Worm (Caenorhabditis elegans) whole organism, L4 larva: Measurements from ENCODE around the gene srxa-11.
A peak's percentile ranks its signal among the peaks of the same experiment; 100 is the strongest.

Experiments used
- D1046.2 ChIP-seq: fragments of 200-800 bp; sonication (Bioruptor generic); IDR thresholded peaks from 2 replicates; pipeline ENCODE4 v1.3.6; 2022; ENCODE audit warnings: missing genetic modification characterization, missing compliant biosample characterization
- F10B5.3 ChIP-seq: sonication (generic microtip); optimal IDR thresholded peaks from 2 replicates; lab custom pipeline; 2016; ENCODE audit warnings: mild to moderate bottlenecking, missing genetic modification characterization, missing compliant biosample characterization
- F37D6.2 ChIP-seq: sonication (generic microtip); optimal IDR thresholded peaks from 2 replicates; lab custom pipeline; 2016; ENCODE audit warnings: mild to moderate bottlenecking, missing genetic modification characterization, missing compliant biosample characterization
- F44E2.7 ChIP-seq: fragments of 200-800 bp; sonication (Bioruptor generic); IDR thresholded peaks from 2 replicates; pipeline ENCODE4 v2.1.2; 2022; ENCODE audit warnings: missing genetic modification characterization, missing compliant biosample characterization
- R02D3.7 ChIP-seq: fragments of 150-350 bp; sonication (generic microtip); optimal IDR thresholded peaks from 3 replicates; lab custom pipeline; 2014; ENCODE audit warnings: missing biosample characterization, missing genetic modification characterization
- T26A8.4 ChIP-seq: fragments of 200-800 bp; sonication (Bioruptor generic); IDR thresholded peaks from 2 replicates; pipeline ENCODE4 v1.3.6; 2022; ENCODE audit warnings: missing genetic modification characterization, missing compliant biosample characterization
- Y105C5A.15 ChIP-seq: fragments of 200-800 bp; sonication (Bioruptor generic); IDR thresholded peaks from 2 replicates; pipeline ENCODE4 v1.3.6; 2022; ENCODE audit warnings: missing genetic modification characterization, missing compliant biosample characterization
- Y48G9A.11 ChIP-seq: fragments of 200-800 bp; sonication (Bioruptor generic); IDR thresholded peaks from 2 replicates; pipeline ENCODE4 v1.3.6; 2022; ENCODE audit warnings: missing genetic modification reagents, missing genetic modification characterization, missing compliant biosample characterization
- Y5F2A.4 ChIP-seq: fragments of 200-800 bp; sonication (Bioruptor generic); optimal IDR thresholded peaks from 2 replicates; lab custom pipeline; 2018; ENCODE audit warnings: mild to moderate bottlenecking, missing genetic modification characterization, missing compliant biosample characterization
- aha-1 ChIP-seq: fragments of 150-350 bp; peaks from one replicate; lab custom pipeline; 2014; ENCODE audit warnings: missing biosample characterization, missing genetic modification characterization
- ama-1 ChIP-seq: fragments of 150-350 bp; optimal IDR thresholded peaks from 2 replicates; lab custom pipeline; 2014; ENCODE audit warnings: inconsistent platforms, mixed read lengths
- ceh-44 ChIP-seq: fragments of 200-800 bp; sonication (Bioruptor generic); IDR thresholded peaks from 2 replicates; pipeline ENCODE4 v1.3.6; 2022; ENCODE audit warnings: missing genetic modification reagents, missing genetic modification characterization, missing compliant biosample characterization
- ces-1 ChIP-seq: fragments of 150-350 bp; sonication (generic microtip); optimal IDR thresholded peaks from 4 replicates; lab custom pipeline; 2014; ENCODE audit warnings: missing biosample characterization, missing genetic modification reagents, missing genetic modification characterization
- daf-12 ChIP-seq: fragments of 150-350 bp; optimal IDR thresholded peaks from 2 replicates; lab custom pipeline; 2014; ENCODE audit warnings: missing biosample characterization, missing genetic modification reagents, missing genetic modification characterization
- daf-8 ChIP-seq: fragments of 200-800 bp; sonication (Bioruptor generic); IDR thresholded peaks from 2 replicates; pipeline ENCODE4 v1.3.6; 2022; ENCODE audit warnings: missing genetic modification characterization, missing compliant biosample characterization
- dmd-6 ChIP-seq: fragments of 200-800 bp; sonication (Bioruptor generic); IDR thresholded peaks from 2 replicates; pipeline ENCODE4 v1.3.6; 2022; ENCODE audit warnings: missing genetic modification reagents, missing genetic modification characterization, missing compliant biosample characterization
- duxl-1 ChIP-seq: sonication (generic microtip); optimal IDR thresholded peaks from 2 replicates; lab custom pipeline; 2016; ENCODE audit warnings: mild to moderate bottlenecking, missing genetic modification characterization, moderate library complexity, missing compliant biosample characterization; ENCODE audit not compliant: poor library complexity
- dve-1 ChIP-seq: sonication (generic microtip); optimal IDR thresholded peaks from 2 replicates; lab custom pipeline; 2017; ENCODE audit warnings: antibody characterized with exemption, mild to moderate bottlenecking, missing genetic modification characterization, missing compliant biosample characterization; ENCODE audit not compliant: insufficient read depth
- egl-27 ChIP-seq: sonication (generic microtip); optimal IDR thresholded peaks from 3 replicates; lab custom pipeline; 2017; ENCODE audit warnings: missing biosample characterization, missing genetic modification reagents, missing genetic modification characterization
- fos-1 ChIP-seq: fragments of 150-350 bp; optimal IDR thresholded peaks from 2 replicates; lab custom pipeline; 2014; ENCODE audit warnings: missing biosample characterization, missing genetic modification characterization
- gei-8 ChIP-seq: fragments of 200-800 bp; sonication (Bioruptor generic); optimal IDR thresholded peaks from 2 replicates; lab custom pipeline; 2018; ENCODE audit warnings: mild to moderate bottlenecking, missing genetic modification characterization, missing compliant biosample characterization
- hif-1 ChIP-seq, 2 experiments: sonication (generic microtip); optimal IDR thresholded peaks; 2 replicates each; lab custom pipeline; 2016 to 2017; ENCODE audit warnings: missing compliant biosample characterization in 2 of 2, missing genetic modification characterization in 2 of 2, missing genetic modification reagents in 2 of 2, missing genotype in 2 of 2, mild to moderate bottlenecking in 1 of 2
- hlh-11 ChIP-seq: fragments of 200-800 bp; sonication (Bioruptor generic); optimal IDR thresholded peaks from 2 replicates; lab custom pipeline; 2018; ENCODE audit warnings: mild to moderate bottlenecking, missing genetic modification characterization, missing compliant biosample characterization
- hmg-1.1 ChIP-seq: fragments of 200-800 bp; sonication (Bioruptor generic); IDR thresholded peaks from 2 replicates; pipeline ENCODE4 v1.3.6; 2022; ENCODE audit warnings: missing genetic modification reagents, missing genetic modification characterization, missing compliant biosample characterization
- lin-1 ChIP-seq: fragments of 200-800 bp; sonication (Bioruptor generic); IDR thresholded peaks from 2 replicates; pipeline ENCODE4 v1.3.6; 2022; ENCODE audit warnings: missing genetic modification reagents, missing genetic modification characterization, missing compliant biosample characterization
- lin-15B ChIP-seq: fragments of 150-350 bp; sonication (generic microtip); optimal IDR thresholded peaks from 3 replicates; lab custom pipeline; 2014; ENCODE audit warnings: missing biosample characterization, missing genetic modification characterization
- lin-29 ChIP-seq: fragments of 200-800 bp; sonication (Bioruptor generic); IDR thresholded peaks from 2 replicates; pipeline ENCODE4 v1.3.6; 2022; ENCODE audit warnings: missing genetic modification reagents, missing genetic modification characterization, missing compliant biosample characterization
- mdl-1 ChIP-seq, 2 experiments: fragments of 150-350 bp in 1 of 2; sonication (generic microtip) in 1 of 2; optimal IDR thresholded peaks; 2 replicates each; lab custom pipeline; 2014 to 2017; ENCODE audit warnings: missing biosample characterization in 2 of 2, missing genetic modification characterization in 2 of 2
- mxl-2 ChIP-seq: fragments of 200-800 bp; sonication (Bioruptor generic); conservative IDR thresholded peaks from 2 replicates; pipeline ENCODE4 v1.3.6; 2022; ENCODE audit warnings: missing genetic modification reagents, missing genetic modification characterization, missing compliant biosample characterization
- mxl-3 ChIP-seq: fragments of 200-800 bp; sonication (Bioruptor generic); optimal IDR thresholded peaks from 2 replicates; lab custom pipeline; 2018; ENCODE audit warnings: mild to moderate bottlenecking, missing genetic modification characterization, missing compliant biosample characterization
- nhr-10 ChIP-seq: fragments of 150-350 bp; optimal IDR thresholded peaks from 2 replicates; lab custom pipeline; 2014; ENCODE audit warnings: missing biosample characterization, missing genetic modification characterization
- nhr-237 ChIP-seq: sonication (generic microtip); optimal IDR thresholded peaks from 2 replicates; lab custom pipeline; 2017; ENCODE audit warnings: missing biosample characterization, missing genetic modification characterization
- nhr-28 ChIP-seq: fragments of 150-350 bp; optimal IDR thresholded peaks from 2 replicates; lab custom pipeline; 2014; ENCODE audit warnings: missing biosample characterization, missing genetic modification characterization
- nhr-41 ChIP-seq: fragments of 200-800 bp; sonication (Bioruptor generic); IDR thresholded peaks from 2 replicates; pipeline ENCODE4 v1.3.6; 2022; ENCODE audit warnings: missing genetic modification reagents, missing genetic modification characterization, missing compliant biosample characterization
- nhr-42 ChIP-seq: fragments of 200-800 bp; sonication (Bioruptor generic); IDR thresholded peaks from 2 replicates; pipeline ENCODE4 v1.3.6; 2022; ENCODE audit warnings: missing genetic modification characterization, missing compliant biosample characterization
- nhr-6 ChIP-seq: fragments of 150-350 bp; optimal IDR thresholded peaks from 2 replicates; lab custom pipeline; 2014; ENCODE audit warnings: missing biosample characterization, missing genetic modification characterization
- nhr-77 ChIP-seq: fragments of 150-350 bp; optimal IDR thresholded peaks from 2 replicates; lab custom pipeline; 2014; ENCODE audit warnings: missing biosample characterization, missing genetic modification characterization
- pha-4 ChIP-seq, 2 experiments: fragments of 150-350 bp in 1 of 2; fragments of 200-800 bp in 1 of 2; sonication (Bioruptor generic) in 1 of 2; IDR thresholded peaks in 1 of 2; optimal IDR thresholded peaks in 1 of 2; 2 replicates each; pipeline versions ENCODE4 v1.3.6 to Lab custom; 2014 to 2022; ENCODE audit warnings: missing genetic modification characterization in 2 of 2, missing genetic modification reagents in 2 of 2, missing biosample characterization in 1 of 2, missing compliant biosample characterization in 1 of 2
- php-3 ChIP-seq: fragments of 200-800 bp; sonication (Bioruptor generic); IDR thresholded peaks from 2 replicates; pipeline ENCODE4 v1.3.6; 2022; ENCODE audit warnings: missing genetic modification reagents, missing genetic modification characterization, missing compliant biosample characterization
- pqm-1 ChIP-seq: sonication (generic microtip); optimal IDR thresholded peaks from 2 replicates; lab custom pipeline; 2017; ENCODE audit warnings: missing biosample characterization, missing genetic modification characterization
- snpc-4 ChIP-seq: fragments of 150-350 bp; optimal IDR thresholded peaks from 2 replicates; lab custom pipeline; 2014; ENCODE audit warnings: missing biosample characterization, missing genetic modification characterization
- tag-97 ChIP-seq: fragments of 200-800 bp; sonication (Bioruptor generic); IDR thresholded peaks from 2 replicates; pipeline ENCODE4 v1.3.6; 2022; ENCODE audit warnings: missing genetic modification characterization, missing compliant biosample characterization
- tra-1 ChIP-seq: fragments of 200-800 bp; sonication (Bioruptor generic); IDR thresholded peaks from 2 replicates; pipeline ENCODE4 v1.3.6; 2022; ENCODE audit warnings: missing genetic modification reagents, missing genetic modification characterization, missing compliant biosample characterization
- unc-62 ChIP-seq, 3 experiments: fragments of 150-350 bp in 1 of 3; sonication (generic microtip); optimal IDR thresholded peaks in 2 of 3; peaks in 1 of 3; 1 replicate in 1 of 3; 2 replicates in 2 of 3; lab custom pipeline; 2014 to 2017; ENCODE audit warnings: missing biosample characterization in 3 of 3, missing genetic modification characterization in 3 of 3, missing genetic modification reagents in 3 of 3, missing genotype in 1 of 3
- vab-7 ChIP-seq: fragments of 200-800 bp; sonication (Bioruptor generic); IDR thresholded peaks from 2 replicates; pipeline ENCODE4 v1.3.6; 2022; ENCODE audit warnings: missing genetic modification reagents, missing genetic modification characterization, missing compliant biosample characterization
- ztf-7 ChIP-seq: fragments of 150-350 bp; optimal IDR thresholded peaks from 2 replicates; lab custom pipeline; 2014; ENCODE audit warnings: missing biosample characterization, missing genetic modification characterization

The srxa-11 gene

ce11 chrV:13892457-13893375 is 31.2 kb upstream of the srxa-11 start, which contains the start of gene sptl-3 (continued):
- no peak for TF ChIP-seq T26A8.4
- TF ChIP-seq vab-7: no peak
- TF ChIP-seq hmg-1.1 (GFP tag; lab: Robert Waterston, UW): 0 out of 2 replicates have a peak, but pooled peaks have one; percentile 42
- TF ChIP-seq nhr-237 (tag; lab: Kevin White, UChicago): no peak
- TF ChIP-seq daf-12 (tag; lab: Kevin White, UChicago): no peak
- TF ChIP-seq R02D3.7 (tag; lab: Kevin White, UChicago): no peak
- TF ChIP-seq egl-27 (tag; lab: Kevin White, UChicago): no peak
- TF ChIP-seq ztf-7 (tag; lab: Kevin White, UChicago): no peak
- TF ChIP-seq mxl-3 (GFP tag; lab: Kevin White, UChicago): no peak
- no peak for TF ChIP-seq mxl-2 (GFP tag; lab: Robert Waterston, UW)
- no peak for TF ChIP-seq F44E2.7 (GFP tag; lab: Robert Waterston, UW)
- no peak for TF ChIP-seq ces-1
- no peak for TF ChIP-seq Y48G9A.11
- TF ChIP-seq pqm-1 (tag; lab: Kevin White, UChicago): peak; percentile 87
- TF ChIP-seq nhr-77: no peak
- peak; percentile 77 for TF ChIP-seq dve-1
- no peak for TF ChIP-seq tag-97 (GFP tag; lab: Robert Waterston, UW)
- TF ChIP-seq mdl-1 (tag; optimal IDR thresholded peaks at IDR 0.05; lab: Kevin White, UChicago): peak in 1 of 2 experiments; percentile 84
- TF ChIP-seq D1046.2 (GFP tag; lab: Robert Waterston, UW): no peak
- TF ChIP-seq, all 104 proteins: peak for 23

ce11 chrV:13893583-13893982 is 30.4 kb upstream of the srxa-11 start:
- TF ChIP-seq F37D6.2: no peak
- 0 out of 2 replicates have a peak, but pooled peaks have one; percentile 10 for TF ChIP-seq tra-1
- peak; percentile 75 for TF ChIP-seq aha-1 (tag; lab: Kevin White, UChicago)
- TF ChIP-seq snpc-4 (tag; lab: Kevin White, UChicago): no peak
- TF ChIP-seq nhr-6 (tag; lab: Kevin White, UChicago): peak; percentile 12
- no peak for TF ChIP-seq ama-1 (lab: Kevin White, UChicago)
- TF ChIP-seq hif-1 (tag; optimal IDR thresholded peaks at IDR 0.05; lab: Kevin White, UChicago): no peak
- TF ChIP-seq fos-1: no peak
- no peak for TF ChIP-seq nhr-237 (tag; lab: Kevin White, UChicago)
- no peak for TF ChIP-seq nhr-42 (GFP tag; lab: Robert Waterston, UW)
- TF ChIP-seq pqm-1 (tag; lab: Kevin White, UChicago): peak; percentile 88
- peak; percentile 53 for TF ChIP-seq dve-1
- no peak for TF ChIP-seq unc-62 (GFP tag; optimal IDR thresholded peaks at IDR 0.05 in 1 of 2; lab: Kevin White, UChicago)
- TF ChIP-seq unc-62 (tag; optimal IDR thresholded peaks at IDR 0.05; lab: Kevin White, UChicago): no peak
- TF ChIP-seq duxl-1 (tag; lab: Kevin White, UChicago): peak; percentile 6
- no peak for TF ChIP-seq F44E2.7 (GFP tag; lab: Robert Waterston, UW)
- TF ChIP-seq Y48G9A.11: no peak
- TF ChIP-seq lin-29 (GFP tag; lab: Robert Waterston, UW): no peak
- peak; percentile 80 for TF ChIP-seq lin-1 (GFP tag; lab: Robert Waterston, UW)
- TF ChIP-seq mxl-3 (GFP tag; lab: Kevin White, UChicago): no peak
- TF ChIP-seq nhr-77: peak; percentile 61
- TF ChIP-seq php-3: peak; percentile 86
- peak; percentile 87 for TF ChIP-seq dmd-6
- no peak for TF ChIP-seq Y5F2A.4 (GFP tag; lab: Kevin White, UChicago)
- no peak for TF ChIP-seq Y105C5A.15 (GFP tag; lab: Robert Waterston, UW)
- no peak for TF ChIP-seq nhr-10 (tag; lab: Kevin White, UChicago)
- TF ChIP-seq hlh-11: peak; percentile 62
- TF ChIP-seq mxl-2 (GFP tag; lab: Robert Waterston, UW): no peak
- no peak for TF ChIP-seq gei-8 (GFP tag; lab: Kevin White, UChicago)
- peak; percentile 65 for TF ChIP-seq nhr-28 (tag; lab: Kevin White, UChicago)
- TF ChIP-seq nhr-41 (GFP tag; lab: Robert Waterston, UW): no peak
- no peak for TF ChIP-seq ceh-44 (GFP tag; lab: Robert Waterston, UW)
- TF ChIP-seq daf-8 (GFP tag; lab: Robert Waterston, UW): no peak
- TF ChIP-seq pha-4 (GFP tag; IDR thresholded peaks at IDR 0.05; lab: Robert Waterston, UW): no peak
- TF ChIP-seq pha-4 (tag; optimal IDR thresholded peaks at IDR 0.05; lab: Kevin White, UChicago): no peak
- no peak for TF ChIP-seq T26A8.4
- TF ChIP-seq F10B5.3 (tag; lab: Kevin White, UChicago): no peak
- TF ChIP-seq lin-15B (tag; lab: Kevin White, UChicago): no peak
